Fruit fly (Drosophila melanogaster): ENCODE results near the gene CG34179.

DNA sequence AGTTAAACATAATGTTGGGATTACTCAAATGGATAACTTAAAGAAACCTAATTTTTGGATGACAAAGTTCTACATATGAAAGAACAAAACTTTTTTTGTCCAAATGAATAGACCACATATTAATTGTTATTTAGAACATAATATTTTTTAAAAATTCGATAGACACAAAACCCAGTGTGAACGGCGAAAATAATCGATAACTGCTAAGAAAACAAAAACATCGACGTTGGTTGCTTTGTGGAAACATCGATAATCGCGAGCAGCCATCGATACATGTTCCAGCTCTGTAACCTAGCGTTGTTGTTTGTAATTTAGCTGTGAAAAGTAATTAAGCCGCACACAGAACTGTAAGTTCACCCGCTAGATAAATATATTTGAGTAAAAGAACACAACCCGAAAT lies 2.1 kb upstream of the CG34179 start, which contains the start of gene CG9135:
- TF ChIP-seq usp (GFP tag; optimal IDR thresholded peaks at IDR 0.05) (no peak), EcR (GFP tag; optimal IDR thresholded peaks at IDR 0.05) (no peak), CG8478 (optimal IDR thresholded peaks at IDR 0.05) (no peak), Dll (optimal IDR thresholded peaks at IDR 0.05) (no peak), pan (optimal IDR thresholded peaks at IDR 0.05) (no peak), psq (optimal IDR thresholded peaks at IDR 0.05) (no peak)
